Fruit fly (Drosophila melanogaster) whole organism, embryonic: ENCODE results near the gene Dis3l2.

Source experiments
- BtbVII ChIP-seq: fragments of 200-800 bp; sonication (Bioruptor generic); optimal IDR thresholded peaks from 3 replicates; lab custom pipeline; 2017; ENCODE audit warnings: missing biosample characterization, mild to moderate bottlenecking, missing genetic modification characterization
- Bteb2 ChIP-seq: fragments of 200-800 bp; sonication (Bioruptor generic); optimal IDR thresholded peaks from 2 replicates; lab custom pipeline; 2016; ENCODE audit warnings: missing biosample characterization, missing genetic modification characterization
- CG11560 ChIP-seq: fragments of 200-800 bp; sonication (Bioruptor generic); IDR thresholded peaks from 3 replicates; pipeline ENCODE4 v1.3.6; 2022; ENCODE audit warnings: missing biosample characterization, missing genetic modification characterization
- CG1233 ChIP-seq: fragments of 200-800 bp; sonication (Bioruptor generic); optimal IDR thresholded peaks from 4 replicates; lab custom pipeline; 2018; ENCODE audit warnings: missing biosample characterization, mild to moderate bottlenecking, missing genetic modification characterization
- CG12769 ChIP-seq: fragments of 200-800 bp; sonication (Bioruptor generic); optimal IDR thresholded peaks from 2 replicates; lab custom pipeline; 2019; ENCODE audit warnings: missing biosample characterization, mild to moderate bottlenecking, missing genetic modification characterization, moderate library complexity
- CG14965 ChIP-seq: fragments of 200-800 bp; sonication (Bioruptor generic); optimal IDR thresholded peaks from 2 replicates; lab custom pipeline; 2016; ENCODE audit warnings: missing biosample characterization, missing genetic modification characterization, borderline replicate concordance
- CG15696 ChIP-seq: fragments of 200-800 bp; sonication (Bioruptor generic); optimal IDR thresholded peaks from 2 replicates; lab custom pipeline; 2019; ENCODE audit warnings: missing biosample characterization, mild to moderate bottlenecking, missing genetic modification characterization, moderate library complexity
- CG16815 ChIP-seq: fragments of 200-800 bp; sonication (Bioruptor generic); optimal IDR thresholded peaks from 3 replicates; lab custom pipeline; 2017; ENCODE audit warnings: missing biosample characterization, mild to moderate bottlenecking, missing genetic modification characterization
- CG2199 ChIP-seq: fragments of 200-800 bp; sonication (Bioruptor generic); IDR thresholded peaks from 3 replicates; pipeline ENCODE4 v1.3.6; 2022; ENCODE audit warnings: missing biosample characterization, missing genetic modification characterization
- CG3281 ChIP-seq: fragments of 200-800 bp; sonication (Bioruptor generic); optimal IDR thresholded peaks from 3 replicates; lab custom pipeline; 2017; ENCODE audit warnings: missing biosample characterization, mild to moderate bottlenecking, missing genetic modification characterization
- CG3838 ChIP-seq: fragments of 200-800 bp; sonication (Bioruptor generic); optimal IDR thresholded peaks from 3 replicates; lab custom pipeline; 2016; ENCODE audit warnings: missing biosample characterization, missing genetic modification characterization
- CG4328 ChIP-seq: fragments of 200-800 bp; sonication (Bioruptor generic); optimal IDR thresholded peaks from 3 replicates; lab custom pipeline; 2017; ENCODE audit warnings: missing biosample characterization, missing genetic modification reagents, missing genetic modification characterization
- CG5245 ChIP-seq: fragments of 200-800 bp; sonication (Bioruptor generic); optimal IDR thresholded peaks from 3 replicates; lab custom pipeline; 2016; ENCODE audit warnings: missing biosample characterization, missing genetic modification characterization
- CG7786 ChIP-seq: fragments of 200-800 bp; sonication (Bioruptor generic); optimal IDR thresholded peaks from 2 replicates; lab custom pipeline; 2016; ENCODE audit warnings: missing biosample characterization, missing genetic modification characterization
- CG7928 ChIP-seq: fragments of 200-800 bp; sonication (Bioruptor generic); optimal IDR thresholded peaks from 2 replicates; lab custom pipeline; 2017; ENCODE audit warnings: missing biosample characterization, mild to moderate bottlenecking, missing genetic modification characterization
- CG8281 ChIP-seq: fragments of 200-800 bp; sonication (Bioruptor generic); optimal IDR thresholded peaks from 2 replicates; lab custom pipeline; 2018; ENCODE audit warnings: missing biosample characterization, mild to moderate bottlenecking, missing genetic modification characterization, moderate library complexity
- CG8388 ChIP-seq: fragments of 200-800 bp; sonication (Bioruptor generic); optimal IDR thresholded peaks from 2 replicates; lab custom pipeline; 2019; ENCODE audit warnings: missing biosample characterization, mild to moderate bottlenecking, missing genetic modification characterization, moderate library complexity
- CG8765 ChIP-seq: fragments of 200-800 bp; sonication (Bioruptor generic); IDR thresholded peaks from 2 replicates; pipeline ENCODE4 v1.3.6; 2022; ENCODE audit warnings: missing biosample characterization, missing genetic modification characterization
- CTCF ChIP-seq: fragments of 200-800 bp; sonication (Bioruptor generic); optimal IDR thresholded peaks from 2 replicates; lab custom pipeline; 2017; ENCODE audit warnings: missing biosample characterization, mild to moderate bottlenecking, missing genetic modification characterization, moderate library complexity
- CrebB ChIP-seq: fragments of 200-800 bp; sonication (Bioruptor generic); optimal IDR thresholded peaks from 3 replicates; lab custom pipeline; 2018; ENCODE audit warnings: missing biosample characterization, mild to moderate bottlenecking, missing genetic modification characterization
- Dek ChIP-seq: fragments of 200-800 bp; sonication (Bioruptor generic); optimal IDR thresholded peaks from 3 replicates; lab custom pipeline; 2019; ENCODE audit warnings: missing biosample characterization, mild to moderate bottlenecking, missing genetic modification characterization, moderate library complexity
- Dfd ChIP-seq, 2 experiments: fragments of >200 bp; optimal IDR thresholded peaks; 2 replicates each; lab custom pipeline; 2017; ENCODE audit warnings: missing biosample characterization in 2 of 2, missing genetic modification characterization in 2 of 2
- E2f2 ChIP-seq: fragments of 200-800 bp; sonication (Bioruptor generic); IDR thresholded peaks from 2 replicates; pipeline ENCODE4 v1.3.6; 2022; ENCODE audit warnings: missing biosample characterization, missing genetic modification characterization
- Elba2 ChIP-seq: fragments of 200-800 bp; sonication (Bioruptor generic); optimal IDR thresholded peaks from 3 replicates; lab custom pipeline; 2016; ENCODE audit warnings: missing biosample characterization, missing genetic modification characterization
- HLH54F ChIP-seq: fragments of 200-800 bp; sonication (Bioruptor generic); optimal IDR thresholded peaks from 3 replicates; lab custom pipeline; 2016; ENCODE audit warnings: missing biosample characterization, missing genetic modification characterization
- Hand ChIP-seq: fragments of 200-800 bp; sonication (Bioruptor generic); optimal IDR thresholded peaks from 2 replicates; lab custom pipeline; 2017; ENCODE audit warnings: mild to moderate bottlenecking, missing biosample characterization, missing genetic modification reagents, missing genetic modification characterization
- Lhr ChIP-seq: fragments of 200-800 bp; sonication (Bioruptor generic); optimal IDR thresholded peaks from 3 replicates; lab custom pipeline; 2017; ENCODE audit warnings: mild to moderate bottlenecking, missing biosample characterization, missing genetic modification reagents, missing genetic modification characterization
- Med ChIP-seq: fragments of 200-800 bp; sonication (Bioruptor generic); peaks from one replicate; lab custom pipeline; 2016; ENCODE audit warnings: missing biosample characterization, missing genetic modification characterization, mild to moderate bottlenecking, inconsistent platforms, moderate library complexity
- Meics ChIP-seq: fragments of 200-800 bp; sonication (Bioruptor generic); optimal IDR thresholded peaks from 2 replicates; lab custom pipeline; 2017; ENCODE audit warnings: missing biosample characterization, mild to moderate bottlenecking, missing genetic modification characterization
- Nf-YA ChIP-seq: fragments of 200-800 bp; sonication (Bioruptor generic); IDR thresholded peaks from 2 replicates; pipeline ENCODE4 v1.3.6; 2022; ENCODE audit warnings: missing biosample characterization, missing genetic modification characterization
- Taf1 ChIP-seq: fragments of 200-800 bp; sonication (Bioruptor generic); IDR thresholded peaks from 2 replicates; pipeline ENCODE4 v1.3.6; 2022; ENCODE audit warnings: missing biosample characterization, missing genetic modification characterization
- YL-1 ChIP-seq: fragments of 200-800 bp; sonication (Bioruptor generic); optimal IDR thresholded peaks from 3 replicates; lab custom pipeline; 2017; ENCODE audit warnings: missing biosample characterization, mild to moderate bottlenecking, missing genetic modification characterization
- aop ChIP-seq: fragments of 200-800 bp; sonication (Bioruptor generic); IDR thresholded peaks from 2 replicates; pipeline ENCODE4 v1.3.6; 2022; ENCODE audit warnings: missing biosample characterization, missing genetic modification characterization
- emc ChIP-seq: fragments of 200-800 bp; sonication (Bioruptor generic); optimal IDR thresholded peaks from 2 replicates; lab custom pipeline; 2016; ENCODE audit warnings: missing biosample characterization, missing genetic modification characterization
- ewg ChIP-seq: fragments of 200-800 bp; sonication (Bioruptor generic); optimal IDR thresholded peaks from 3 replicates; lab custom pipeline; 2017; ENCODE audit warnings: mild to moderate bottlenecking, missing biosample characterization, missing genetic modification reagents, missing genetic modification characterization
- exex ChIP-seq: fragments of 200-800 bp; sonication (Bioruptor generic); optimal IDR thresholded peaks from 4 replicates; lab custom pipeline; 2018; ENCODE audit warnings: missing biosample characterization, mild to moderate bottlenecking, missing genetic modification characterization, moderate library complexity
- fd96Cb ChIP-seq: fragments of 200-800 bp; sonication (Bioruptor generic); optimal IDR thresholded peaks from 2 replicates; lab custom pipeline; 2018; ENCODE audit warnings: missing biosample characterization, mild to moderate bottlenecking, missing genetic modification characterization, moderate library complexity
- gfzf ChIP-seq: fragments of 200-800 bp; sonication (Bioruptor generic); optimal IDR thresholded peaks from 2 replicates; lab custom pipeline; 2016; ENCODE audit warnings: missing biosample characterization, mild to moderate bottlenecking, missing genetic modification characterization, moderate library complexity
- kah ChIP-seq: fragments of 200-800 bp; sonication (Bioruptor generic); optimal IDR thresholded peaks from 2 replicates; lab custom pipeline; 2018; ENCODE audit warnings: missing biosample characterization, mild to moderate bottlenecking, missing genetic modification characterization
- klu ChIP-seq: fragments of 200-800 bp; sonication (Bioruptor generic); IDR thresholded peaks from 2 replicates; pipeline ENCODE4 v1.3.6; 2022; ENCODE audit warnings: missing biosample characterization, missing genetic modification characterization
- nerfin-2 ChIP-seq: fragments of 200-800 bp; sonication (Bioruptor generic); IDR thresholded peaks from 2 replicates; pipeline ENCODE4 v1.3.6; 2022; ENCODE audit warnings: missing biosample characterization, missing genetic modification characterization; ENCODE audit not compliant: partially characterized antibody
- pum ChIP-seq: fragments of 200-800 bp; sonication (Bioruptor generic); optimal IDR thresholded peaks from 2 replicates; lab custom pipeline; 2016; ENCODE audit warnings: missing biosample characterization, missing genetic modification characterization
- row ChIP-seq: fragments of 200-800 bp; sonication (Bioruptor generic); IDR thresholded peaks from 3 replicates; pipeline ENCODE4 v1.3.6; 2022; ENCODE audit warnings: missing biosample characterization, missing genetic modification characterization
- run ChIP-seq: fragments of 200-800 bp; sonication (Bioruptor generic); optimal IDR thresholded peaks from 3 replicates; lab custom pipeline; 2018; ENCODE audit warnings: missing biosample characterization, mild to moderate bottlenecking, missing genetic modification characterization
- sd ChIP-seq: fragments of 200-800 bp; sonication (Bioruptor generic); optimal IDR thresholded peaks from 3 replicates; lab custom pipeline; 2018; ENCODE audit warnings: missing biosample characterization, mild to moderate bottlenecking, missing genetic modification characterization, moderate library complexity
- sisA ChIP-seq: fragments of 200-800 bp; sonication (Bioruptor generic); IDR thresholded peaks from 2 replicates; pipeline ENCODE4 v1.3.6; 2022; ENCODE audit warnings: missing biosample characterization, missing genetic modification characterization
- sug ChIP-seq: fragments of 200-800 bp; optimal IDR thresholded peaks from 2 replicates; lab custom pipeline; 2019; ENCODE audit warnings: missing biosample characterization, mild to moderate bottlenecking, missing genetic modification characterization, moderate library complexity
- tna ChIP-seq: fragments of 200-800 bp; sonication (Bioruptor generic); IDR thresholded peaks from 2 replicates; pipeline ENCODE4 v1.3.6; 2022; ENCODE audit warnings: missing biosample characterization, missing genetic modification characterization; ENCODE audit not compliant: partially characterized antibody
- vnd ChIP-seq: fragments of 200-800 bp; sonication (Bioruptor generic); IDR thresholded peaks from 3 replicates; pipeline ENCODE4 v1.3.6; 2022; ENCODE audit warnings: missing biosample characterization, missing genetic modification characterization; ENCODE audit not compliant: partially characterized antibody
- wor ChIP-seq: fragments of 200-800 bp; sonication (Bioruptor generic); IDR thresholded peaks from 2 replicates; pipeline ENCODE4 v1.3.6; 2022; ENCODE audit warnings: missing biosample characterization, missing genetic modification characterization
- zfh1 ChIP-seq: fragments of 200-800 bp; sonication (Bioruptor generic); IDR thresholded peaks from 3 replicates; pipeline ENCODE4 v1.3.6; 2022; ENCODE audit warnings: missing biosample characterization, missing genetic modification characterization

Dis3l2 gene

dm6 chr3L:247482-248225 is 35.1 kb downstream of the Dis3l2 start, which contains the start of gene mthl14:
TSS of gene mthl14 (plus strand) at chr3L:247491.
- TF ChIP-seq Dek (no peak), fd96Cb (no peak), CG15696 (tag; lab: Kevin White, UChicago) (no peak), aop (GFP tag; lab: Robert Waterston, UW) (no peak), CG7928 (GFP tag; lab: Kevin White, UChicago) (peak; percentile 45), sd (tag; lab: Kevin White, UChicago) (peak; percentile 97), HLH54F (GFP tag; lab: Kevin White, UChicago) (no peak), CrebB (tag; lab: Kevin White, UChicago) (no peak), CG8765 (GFP tag; lab: Robert Waterston, UW) (no peak), nerfin-2 (GFP tag; lab: Robert Waterston, UW) (no peak), CG16815 (no peak), CG4328 (GFP tag; lab: Kevin White, UChicago) (peak; percentile 16), CG12769 (no peak), emc (no peak), Dfd (GFP tag; optimal IDR thresholded peaks at IDR 0.05; lab: Kevin White, UChicago) (no peak), Hand (GFP tag; lab: Kevin White, UChicago) (no peak), Elba2 (GFP tag; lab: Kevin White, UChicago) (no peak), CG3281 (GFP tag; lab: Kevin White, UChicago) (peak; percentile 1), run (no peak), Nf-YA (GFP tag; lab: Robert Waterston, UW) (no peak), pum (no peak), CG11560 (tag; lab: Robert Waterston, UW) (no peak), CG5245 (GFP tag; lab: Kevin White, UChicago) (no peak), YL-1 (GFP tag; lab: Kevin White, UChicago) (no peak), Bteb2 (GFP tag; lab: Kevin White, UChicago) (no peak), CTCF (GFP tag; lab: Kevin White, UChicago) (no peak), ewg (GFP tag; lab: Kevin White, UChicago) (no peak), CG2199 (no peak), wor (GFP tag; lab: Robert Waterston, UW) (no peak), CG1233 (GFP tag; lab: Kevin White, UChicago) (peak; percentile 35), exex (peak; percentile 92), vnd (GFP tag; lab: Robert Waterston, UW) (no peak), row (GFP tag; lab: Robert Waterston, UW) (no peak), BtbVII (peak; percentile 58), klu (no peak), Med (GFP tag; lab: Kevin White, UChicago) (peak; percentile 45), Lhr (GFP tag; lab: Kevin White, UChicago) (peak; percentile 3), zfh1 (GFP tag; lab: Robert Waterston, UW) (no peak), CG3838 (no peak), sug (tag; lab: Kevin White, UChicago) (no peak), Taf1 (no peak), CG8388 (GFP tag; lab: Kevin White, UChicago) (no peak), kah (GFP tag; lab: Kevin White, UChicago) (no peak), tna (GFP tag; lab: Robert Waterston, UW) (no peak), CG14965 (GFP tag; lab: Kevin White, UChicago) (no peak), CG8281 (tag; lab: Kevin White, UChicago) (no peak), Meics (no peak), E2f2 (GFP tag; lab: Robert Waterston, UW) (no peak), CG7786 (GFP tag; lab: Kevin White, UChicago) (no peak), gfzf (peak; percentile 53), sisA (GFP tag; lab: Robert Waterston, UW) (no peak)
